Fruit fly (Drosophila melanogaster) whole organism, embryonic: ENCODE data around the gene Grip91.
A peak's percentile ranks its signal among the peaks of the same experiment; 100 is the strongest.

Experiments
- Adf1 ChIP-seq: fragments of 200-800 bp; sonication (Bioruptor generic); IDR thresholded peaks from 2 replicates; pipeline ENCODE4 v1.3.6; 2022; ENCODE audit warnings: missing biosample characterization, missing genetic modification characterization
- Antp ChIP-seq: fragments of 200-800 bp; sonication (Bioruptor generic); optimal IDR thresholded peaks from 3 replicates; lab custom pipeline; 2016; ENCODE audit warnings: missing biosample characterization, missing genetic modification characterization
- Atf3 ChIP-seq: fragments of 200-800 bp; sonication (Bioruptor generic); optimal IDR thresholded peaks from 3 replicates; lab custom pipeline; 2016; ENCODE audit warnings: missing biosample characterization, missing genetic modification characterization
- CG10366 ChIP-seq: fragments of 200-800 bp; sonication (Bioruptor generic); IDR thresholded peaks from 2 replicates; pipeline ENCODE4 v1.3.6; 2022; ENCODE audit warnings: missing biosample characterization, missing genetic modification characterization
- CG11696 ChIP-seq: fragments of 200-800 bp; sonication (Bioruptor generic); IDR thresholded peaks from 2 replicates; pipeline ENCODE4 v1.3.6; 2022; ENCODE audit warnings: missing biosample characterization, missing genetic modification characterization
- CG12071 ChIP-seq: fragments of 200-800 bp; sonication (Bioruptor generic); optimal IDR thresholded peaks from 3 replicates; lab custom pipeline; 2018; ENCODE audit warnings: missing biosample characterization, mild to moderate bottlenecking, missing genetic modification characterization
- CG12155 ChIP-seq: fragments of 200-800 bp; sonication (Bioruptor generic); optimal IDR thresholded peaks from 3 replicates; lab custom pipeline; 2016; ENCODE audit warnings: missing biosample characterization, missing genetic modification characterization
- CG12659 ChIP-seq: fragments of 200-800 bp; sonication (Bioruptor generic); optimal IDR thresholded peaks from 3 replicates; lab custom pipeline; 2017; ENCODE audit warnings: mild to moderate bottlenecking, missing biosample characterization, missing genetic modification reagents, missing genetic modification characterization
- CG13894 ChIP-seq: fragments of 200-800 bp; sonication (Bioruptor generic); optimal IDR thresholded peaks from 3 replicates; lab custom pipeline; 2018; ENCODE audit warnings: missing biosample characterization, mild to moderate bottlenecking, missing genetic modification characterization, moderate library complexity
- CG14965 ChIP-seq: fragments of 200-800 bp; sonication (Bioruptor generic); optimal IDR thresholded peaks from 2 replicates; lab custom pipeline; 2016; ENCODE audit warnings: missing biosample characterization, missing genetic modification characterization, borderline replicate concordance
- CG17385 ChIP-seq: fragments of 200-800 bp; sonication (Bioruptor generic); optimal IDR thresholded peaks from 3 replicates; lab custom pipeline; 2018; ENCODE audit warnings: missing biosample characterization, mild to moderate bottlenecking, missing genetic modification characterization
- CG1832 ChIP-seq: fragments of 200-800 bp; sonication (Bioruptor generic); optimal IDR thresholded peaks from 2 replicates; lab custom pipeline; 2017; ENCODE audit warnings: missing biosample characterization, mild to moderate bottlenecking, missing genetic modification characterization, inconsistent platforms
- CG3065 ChIP-seq: fragments of 200-800 bp; sonication (Bioruptor generic); optimal IDR thresholded peaks from 2 replicates; lab custom pipeline; 2016; ENCODE audit warnings: missing biosample characterization, missing genetic modification characterization
- CG3995 ChIP-seq: fragments of 200-800 bp; sonication (Bioruptor generic); optimal IDR thresholded peaks from 3 replicates; lab custom pipeline; 2016; ENCODE audit warnings: missing biosample characterization, missing genetic modification characterization
- CG4854 ChIP-seq: fragments of 200-800 bp; sonication (Bioruptor generic); optimal IDR thresholded peaks from 2 replicates; lab custom pipeline; 2016; ENCODE audit warnings: missing biosample characterization, missing genetic modification characterization, inconsistent platforms
- CG5180 ChIP-seq: fragments of 200-800 bp; sonication (Bioruptor generic); optimal IDR thresholded peaks from 3 replicates; lab custom pipeline; 2017; ENCODE audit warnings: missing biosample characterization, missing genetic modification characterization, mild to moderate bottlenecking, moderate library complexity, missing genetic modification reagents
- CG7556 ChIP-seq: fragments of 200-800 bp; sonication (Bioruptor generic); optimal IDR thresholded peaks from 2 replicates; lab custom pipeline; 2017; ENCODE audit warnings: missing biosample characterization, mild to moderate bottlenecking, missing genetic modification characterization
- CG9797 ChIP-seq: fragments of 200-800 bp; sonication (Bioruptor generic); optimal IDR thresholded peaks from 3 replicates; lab custom pipeline; 2018; ENCODE audit warnings: missing biosample characterization, mild to moderate bottlenecking, missing genetic modification characterization
- CG9817 ChIP-seq: fragments of 200-800 bp; sonication (Bioruptor generic); optimal IDR thresholded peaks from 2 replicates; lab custom pipeline; 2018; ENCODE audit warnings: missing biosample characterization, mild to moderate bottlenecking, missing genetic modification characterization, moderate library complexity
- CG9932 ChIP-seq: fragments of 200-800 bp; sonication (Bioruptor generic); IDR thresholded peaks from 2 replicates; pipeline ENCODE4 v1.3.6; 2022; ENCODE audit warnings: missing biosample characterization, missing genetic modification characterization
- Deaf1 ChIP-seq: fragments of 200-800 bp; optimal IDR thresholded peaks from 3 replicates; lab custom pipeline; 2019; ENCODE audit warnings: missing biosample characterization, mild to moderate bottlenecking, missing genetic modification characterization, moderate library complexity
- HLH3B ChIP-seq: fragments of 200-800 bp; sonication (Bioruptor generic); IDR thresholded peaks from 2 replicates; pipeline ENCODE4 v1.3.6; 2022; ENCODE audit warnings: missing biosample characterization, missing genetic modification characterization
- Hand ChIP-seq: fragments of 200-800 bp; sonication (Bioruptor generic); optimal IDR thresholded peaks from 2 replicates; lab custom pipeline; 2017; ENCODE audit warnings: mild to moderate bottlenecking, missing biosample characterization, missing genetic modification reagents, missing genetic modification characterization
- Hmr ChIP-seq: fragments of 200-800 bp; sonication (Bioruptor generic); optimal IDR thresholded peaks from 3 replicates; lab custom pipeline; 2017; ENCODE audit warnings: mild to moderate bottlenecking, missing biosample characterization, missing genetic modification reagents, missing genetic modification characterization
- Hr39 ChIP-seq: fragments of >200 bp; optimal IDR thresholded peaks from 2 replicates; lab custom pipeline; 2017
- Hr78 ChIP-seq, 2 experiments: fragments of 200-800 bp in 1 of 2; fragments of >200 bp in 1 of 2; sonication (Bioruptor generic) in 1 of 2; optimal IDR thresholded peaks; 2 replicates each; lab custom pipeline; 2017 to 2019; ENCODE audit warnings: missing biosample characterization in 2 of 2, missing genetic modification characterization in 2 of 2, mild to moderate bottlenecking in 1 of 2, moderate library complexity in 1 of 2
- Hsf ChIP-seq: fragments of 200-800 bp; sonication (Bioruptor generic); optimal IDR thresholded peaks from 3 replicates; lab custom pipeline; 2016; ENCODE audit warnings: missing biosample characterization, missing genetic modification characterization
- MBD-R2 ChIP-seq: fragments of 200-800 bp; sonication (Bioruptor generic); IDR thresholded peaks from 2 replicates; pipeline ENCODE4 v1.3.6; 2022; ENCODE audit warnings: missing biosample characterization, missing genetic modification characterization
- Max ChIP-seq: fragments of 200-800 bp; sonication (Bioruptor generic); optimal IDR thresholded peaks from 2 replicates; lab custom pipeline; 2016; ENCODE audit warnings: missing biosample characterization, mild to moderate bottlenecking, missing genetic modification characterization
- NfI ChIP-seq: fragments of 200-800 bp; sonication (Bioruptor generic); optimal IDR thresholded peaks from 3 replicates; lab custom pipeline; 2018; ENCODE audit warnings: missing biosample characterization, mild to moderate bottlenecking, missing genetic modification characterization, moderate library complexity
- Sox102F ChIP-seq: fragments of 200-800 bp; sonication (Bioruptor generic); optimal IDR thresholded peaks from 2 replicates; lab custom pipeline; 2018; ENCODE audit warnings: missing biosample characterization, mild to moderate bottlenecking, missing genetic modification characterization, moderate library complexity
- ara ChIP-seq: fragments of 200-800 bp; sonication (Bioruptor generic); IDR thresholded peaks from 2 replicates; pipeline ENCODE4 v1.3.6; 2022; ENCODE audit warnings: missing biosample characterization, missing genetic modification characterization
- ase ChIP-seq: fragments of 200-800 bp; sonication (Bioruptor generic); IDR thresholded peaks from 3 replicates; pipeline ENCODE4 v1.3.6; 2022; ENCODE audit warnings: missing biosample characterization, missing genetic modification characterization
- bsh ChIP-seq, 2 experiments: fragments of 200-800 bp; sonication (Bioruptor generic); optimal IDR thresholded peaks; 2 replicates each; lab custom pipeline; 2017 to 2018; ENCODE audit warnings: mild to moderate bottlenecking in 2 of 2, missing biosample characterization in 2 of 2, missing genetic modification characterization in 2 of 2, moderate library complexity in 1 of 2
- cas ChIP-seq: fragments of 200-800 bp; sonication (Bioruptor generic); IDR thresholded peaks from 2 replicates; pipeline ENCODE4 v1.3.6; 2022; ENCODE audit warnings: missing biosample characterization, missing genetic modification characterization
- chif ChIP-seq, 2 experiments: fragments of 200-800 bp; sonication (Bioruptor generic); optimal IDR thresholded peaks; 3 replicates each; lab custom pipeline; 2016; ENCODE audit warnings: missing biosample characterization in 2 of 2, missing genetic modification characterization in 2 of 2
- croc ChIP-seq: fragments of 200-800 bp; sonication (Bioruptor generic); conservative IDR thresholded peaks from 3 replicates; pipeline ENCODE4 v1.3.6; 2022; ENCODE audit warnings: missing biosample characterization, missing genetic modification characterization
- dm ChIP-seq: fragments of 200-800 bp; sonication (Bioruptor generic); optimal IDR thresholded peaks from 3 replicates; lab custom pipeline; 2016; ENCODE audit warnings: missing biosample characterization, missing genetic modification characterization
- fd64A ChIP-seq: fragments of 200-800 bp; sonication (Bioruptor generic); optimal IDR thresholded peaks from 3 replicates; lab custom pipeline; 2018; ENCODE audit warnings: missing biosample characterization, mild to moderate bottlenecking, missing genetic modification characterization
- hkb ChIP-seq, 2 experiments: fragments of 200-800 bp in 1 of 2; fragments of >200 bp in 1 of 2; sonication (Bioruptor generic) in 1 of 2; IDR thresholded peaks in 1 of 2; optimal IDR thresholded peaks in 1 of 2; 2 replicates each; pipeline versions ENCODE4 v1.3.6 to Lab custom; 2017 to 2022; ENCODE audit warnings: missing biosample characterization in 1 of 2, missing genetic modification characterization in 1 of 2
- lov ChIP-seq, 2 experiments: fragments of 200-800 bp in 1 of 2; fragments of >200 bp in 1 of 2; sonication (Bioruptor generic) in 1 of 2; IDR thresholded peaks in 1 of 2; optimal IDR thresholded peaks in 1 of 2; 2 replicates in 1 of 2; 3 replicates in 1 of 2; pipeline versions ENCODE4 v1.3.6 to Lab custom; 2017 to 2022; ENCODE audit warnings: missing biosample characterization in 1 of 2, missing genetic modification characterization in 1 of 2
- luna ChIP-seq: fragments of 200-800 bp; sonication (Bioruptor generic); optimal IDR thresholded peaks from 2 replicates; lab custom pipeline; 2016; ENCODE audit warnings: missing biosample characterization, missing genetic modification characterization
- mirr ChIP-seq: fragments of 200-800 bp; sonication (Bioruptor generic); optimal IDR thresholded peaks from 3 replicates; lab custom pipeline; 2018; ENCODE audit warnings: missing biosample characterization, mild to moderate bottlenecking, missing genetic modification characterization
- row ChIP-seq: fragments of 200-800 bp; sonication (Bioruptor generic); IDR thresholded peaks from 3 replicates; pipeline ENCODE4 v1.3.6; 2022; ENCODE audit warnings: missing biosample characterization, missing genetic modification characterization
- sens ChIP-seq: fragments of 200-800 bp; sonication (Bioruptor generic); peaks from one replicate; lab custom pipeline; 2016; ENCODE audit warnings: missing biosample characterization, missing genetic modification characterization
- slbo ChIP-seq: fragments of 200-800 bp; sonication (Bioruptor generic); IDR thresholded peaks from 2 replicates; pipeline ENCODE4 v1.3.6; 2022; ENCODE audit warnings: missing biosample characterization, missing genetic modification characterization
- slou ChIP-seq: fragments of 200-800 bp; sonication (Bioruptor generic); optimal IDR thresholded peaks from 3 replicates; lab custom pipeline; 2016; ENCODE audit warnings: missing biosample characterization, missing genetic modification characterization
- sob ChIP-seq: fragments of 200-800 bp; sonication (Bioruptor generic); IDR thresholded peaks from 2 replicates; pipeline ENCODE4 v1.3.6; 2022; ENCODE audit warnings: missing biosample characterization, missing genetic modification characterization
- tgo ChIP-seq: fragments of 200-800 bp; sonication (Bioruptor generic); IDR thresholded peaks from 3 replicates; pipeline ENCODE4 v1.3.6; 2022; ENCODE audit warnings: missing biosample characterization, missing genetic modification characterization
- vnd ChIP-seq: fragments of 200-800 bp; sonication (Bioruptor generic); IDR thresholded peaks from 3 replicates; pipeline ENCODE4 v1.3.6; 2022; ENCODE audit warnings: missing biosample characterization, missing genetic modification characterization; ENCODE audit not compliant: partially characterized antibody
- wor ChIP-seq: fragments of 200-800 bp; sonication (Bioruptor generic); IDR thresholded peaks from 2 replicates; pipeline ENCODE4 v1.3.6; 2022; ENCODE audit warnings: missing biosample characterization, missing genetic modification characterization

Gene Grip91

DNA sequence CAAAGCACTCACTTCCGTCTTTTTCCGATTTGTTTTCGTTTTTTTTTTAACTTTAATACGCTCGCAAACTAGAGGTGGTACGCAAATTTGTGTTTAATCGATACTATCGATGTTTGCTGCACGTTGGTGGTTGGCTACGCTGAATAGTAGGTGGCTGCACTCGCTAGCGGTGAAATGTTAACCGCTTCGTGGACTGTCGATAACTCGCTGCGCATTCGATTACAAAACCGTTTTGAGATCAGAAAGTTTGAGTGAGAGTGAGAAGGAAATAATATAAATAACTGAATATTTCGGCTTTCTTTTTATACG is 8.4 kb downstream of the Grip91 start, which contains the start of gene g (continued):
- TF ChIP-seq CG12659 (GFP tag; lab: Kevin White, UChicago) (peak; percentile 49), HLH3B (GFP tag; lab: Robert Waterston, UW) (no peak), CG4854 (GFP tag; lab: Kevin White, UChicago) (no peak), Deaf1 (tag; lab: Kevin White, UChicago) (no peak), NfI (GFP tag; lab: Kevin White, UChicago) (no peak), luna (GFP tag; lab: Kevin White, UChicago) (no peak), Hand (no peak), CG12071 (GFP tag; lab: Kevin White, UChicago) (no peak), hkb (optimal IDR thresholded peaks at IDR 0.05; lab: Kevin White, UChicago) (no peak), hkb (GFP tag; IDR thresholded peaks at IDR 0.05; lab: Robert Waterston, UW) (0 out of 2 replicates have a peak, but pooled peaks have one; percentile 1), bsh (GFP tag; optimal IDR thresholded peaks at IDR 0.05; lab: Kevin White, UChicago) (no peak), sens (peak; percentile 50), CG7556 (no peak), ase (GFP tag; lab: Robert Waterston, UW) (no peak), ara (GFP tag; lab: Robert Waterston, UW) (no peak), Hr78 (GFP tag; optimal IDR thresholded peaks at IDR 0.05; lab: Kevin White, UChicago) (no peak), wor (GFP tag; lab: Robert Waterston, UW) (no peak), Hsf (GFP tag; lab: Kevin White, UChicago) (no peak), chif (GFP tag; optimal IDR thresholded peaks at IDR 0.05; lab: Kevin White, UChicago) (no peak), CG17385 (no peak), row (GFP tag; lab: Robert Waterston, UW) (no peak), CG9817 (tag; lab: Kevin White, UChicago) (no peak), Adf1 (GFP tag; lab: Robert Waterston, UW) (no peak), CG11696 (GFP tag; lab: Robert Waterston, UW) (no peak), CG9797 (GFP tag; lab: Kevin White, UChicago) (peak; percentile 26), tgo (GFP tag; lab: Robert Waterston, UW) (no peak), lov (optimal IDR thresholded peaks at IDR 0.05; lab: Kevin White, UChicago) (no peak), lov (GFP tag; IDR thresholded peaks at IDR 0.05; lab: Robert Waterston, UW) (no peak), Max (GFP tag; lab: Kevin White, UChicago) (no peak), mirr (GFP tag; lab: Kevin White, UChicago) (no peak), Antp (no peak), Sox102F (GFP tag; lab: Kevin White, UChicago) (no peak), fd64A (GFP tag; lab: Kevin White, UChicago) (no peak), CG1832 (no peak), CG14965 (GFP tag; lab: Kevin White, UChicago) (no peak), MBD-R2 (peak; percentile 68), CG3065 (GFP tag; lab: Kevin White, UChicago) (no peak), Hr39 (lab: Kevin White, UChicago) (no peak), CG10366 (GFP tag; lab: Robert Waterston, UW) (no peak), cas (GFP tag; lab: Robert Waterston, UW) (no peak), slou (no peak), CG12155 (GFP tag; lab: Kevin White, UChicago) (no peak), croc (GFP tag; lab: Robert Waterston, UW) (no peak), Atf3 (GFP tag; lab: Kevin White, UChicago) (no peak), dm (peak; percentile 37), sob (GFP tag; lab: Robert Waterston, UW) (0 out of 2 replicates have a peak, but pooled peaks have one; percentile 6), vnd (peak; percentile 77), CG3995 (peak; percentile 1), Hmr (GFP tag; lab: Kevin White, UChicago) (no peak), CG13894 (tag; lab: Kevin White, UChicago) (no peak), slbo (GFP tag; lab: Robert Waterston, UW) (peak; percentile 22; the same call in 1 of the 2 replicates), CG5180 (GFP tag; lab: Kevin White, UChicago) (no peak), CG9932 (peak; percentile 42; the same call in 1 of the 2 replicates)
